Fruit fly (Drosophila melanogaster) whole organism, embryonic: ENCODE measurements around the gene CG43675.

Experiments used
- B-H2 ChIP-seq: fragments of 200-800 bp; sonication (Bioruptor generic); optimal IDR thresholded peaks from 2 replicates; lab custom pipeline; 2018; ENCODE audit warnings: missing biosample characterization, mild to moderate bottlenecking, missing genetic modification characterization
- CG10274 ChIP-seq: fragments of 200-800 bp; sonication (Bioruptor generic); optimal IDR thresholded peaks from 3 replicates; lab custom pipeline; 2017; ENCODE audit warnings: missing biosample characterization, mild to moderate bottlenecking, missing genetic modification characterization
- CG10654 ChIP-seq: fragments of 200-800 bp; sonication (Bioruptor generic); optimal IDR thresholded peaks from 2 replicates; lab custom pipeline; 2016; ENCODE audit warnings: missing biosample characterization, missing genetic modification characterization
- CG12769 ChIP-seq: fragments of 200-800 bp; sonication (Bioruptor generic); optimal IDR thresholded peaks from 2 replicates; lab custom pipeline; 2019; ENCODE audit warnings: missing biosample characterization, mild to moderate bottlenecking, missing genetic modification characterization, moderate library complexity
- CG13624 ChIP-seq: fragments of 200-800 bp; sonication (Bioruptor generic); optimal IDR thresholded peaks from 2 replicates; lab custom pipeline; 2016; ENCODE audit warnings: missing biosample characterization, missing genetic modification characterization
- CG13894 ChIP-seq: fragments of 200-800 bp; sonication (Bioruptor generic); optimal IDR thresholded peaks from 3 replicates; lab custom pipeline; 2018; ENCODE audit warnings: missing biosample characterization, mild to moderate bottlenecking, missing genetic modification characterization, moderate library complexity
- CG14965 ChIP-seq: fragments of 200-800 bp; sonication (Bioruptor generic); optimal IDR thresholded peaks from 2 replicates; lab custom pipeline; 2016; ENCODE audit warnings: missing biosample characterization, missing genetic modification characterization, borderline replicate concordance
- CG18476 ChIP-seq: fragments of 200-800 bp; sonication (Bioruptor generic); optimal IDR thresholded peaks from 2 replicates; lab custom pipeline; 2016; ENCODE audit warnings: missing biosample characterization, mild to moderate bottlenecking, missing genetic modification characterization
- CG31224 ChIP-seq: fragments of 200-800 bp; sonication (Bioruptor generic); IDR thresholded peaks from 2 replicates; pipeline ENCODE4 v1.3.6; 2022; ENCODE audit warnings: missing biosample characterization, missing genetic modification characterization
- CG32772 ChIP-seq: fragments of 200-800 bp; sonication (Bioruptor generic); IDR thresholded peaks from 2 replicates; pipeline ENCODE4 v1.3.6; 2022; ENCODE audit warnings: missing biosample characterization, missing genetic modification characterization
- CG34376 ChIP-seq: fragments of 200-800 bp; sonication (Bioruptor generic); optimal IDR thresholded peaks from 2 replicates; lab custom pipeline; 2018; ENCODE audit warnings: missing biosample characterization, mild to moderate bottlenecking, missing genetic modification characterization
- CG5180 ChIP-seq: fragments of 200-800 bp; sonication (Bioruptor generic); optimal IDR thresholded peaks from 3 replicates; lab custom pipeline; 2017; ENCODE audit warnings: missing biosample characterization, missing genetic modification characterization, mild to moderate bottlenecking, moderate library complexity, missing genetic modification reagents
- CG5953 ChIP-seq: fragments of 200-800 bp; sonication (Bioruptor generic); IDR thresholded peaks from 2 replicates; pipeline ENCODE4 v1.3.6; 2022; ENCODE audit warnings: missing biosample characterization, missing genetic modification characterization
- CG6813 ChIP-seq: fragments of 200-800 bp; sonication (Bioruptor generic); optimal IDR thresholded peaks from 2 replicates; lab custom pipeline; 2017; ENCODE audit warnings: missing biosample characterization, missing genetic modification characterization, mild to moderate bottlenecking, moderate library complexity, missing genetic modification reagents
- CG8290 ChIP-seq, 3 experiments: fragments of 200-800 bp; sonication (Bioruptor generic); optimal IDR thresholded peaks; 2 replicates each; lab custom pipeline; 2016 to 2019; ENCODE audit warnings: missing biosample characterization in 3 of 3, missing genetic modification characterization in 3 of 3, mild to moderate bottlenecking in 2 of 3, moderate library complexity in 1 of 3
- CG9932 ChIP-seq: fragments of 200-800 bp; sonication (Bioruptor generic); IDR thresholded peaks from 2 replicates; pipeline ENCODE4 v1.3.6; 2022; ENCODE audit warnings: missing biosample characterization, missing genetic modification characterization
- CrebB ChIP-seq: fragments of 200-800 bp; sonication (Bioruptor generic); optimal IDR thresholded peaks from 3 replicates; lab custom pipeline; 2018; ENCODE audit warnings: missing biosample characterization, mild to moderate bottlenecking, missing genetic modification characterization
- Deaf1 ChIP-seq: fragments of 200-800 bp; optimal IDR thresholded peaks from 3 replicates; lab custom pipeline; 2019; ENCODE audit warnings: missing biosample characterization, mild to moderate bottlenecking, missing genetic modification characterization, moderate library complexity
- Hand ChIP-seq: fragments of 200-800 bp; sonication (Bioruptor generic); optimal IDR thresholded peaks from 2 replicates; lab custom pipeline; 2017; ENCODE audit warnings: mild to moderate bottlenecking, missing biosample characterization, missing genetic modification reagents, missing genetic modification characterization
- Hr78 ChIP-seq, 2 experiments: fragments of 200-800 bp in 1 of 2; fragments of >200 bp in 1 of 2; sonication (Bioruptor generic) in 1 of 2; optimal IDR thresholded peaks; 2 replicates each; lab custom pipeline; 2017 to 2019; ENCODE audit warnings: missing biosample characterization in 2 of 2, missing genetic modification characterization in 2 of 2, mild to moderate bottlenecking in 1 of 2, moderate library complexity in 1 of 2
- Stat92E ChIP-seq, 3 experiments: fragments of >200 bp in 2 of 3; fragments of 200-800 bp in 1 of 3; sonication (Bioruptor generic) in 1 of 3; optimal IDR thresholded peaks; 2 replicates each; lab custom pipeline; 2017 to 2019; ENCODE audit warnings: missing biosample characterization in 3 of 3, missing genetic modification characterization in 3 of 3, mild to moderate bottlenecking in 1 of 3, moderate library complexity in 1 of 3
- abd-A ChIP-seq: fragments of 200-800 bp; sonication (Bioruptor generic); optimal IDR thresholded peaks from 3 replicates; lab custom pipeline; 2019; ENCODE audit warnings: missing biosample characterization, mild to moderate bottlenecking, missing genetic modification characterization, moderate library complexity
- ash1 ChIP-seq: fragments of 200-800 bp; sonication (Bioruptor generic); optimal IDR thresholded peaks from 2 replicates; lab custom pipeline; 2018; ENCODE audit warnings: missing biosample characterization, mild to moderate bottlenecking, missing genetic modification characterization
- bigmax ChIP-seq: fragments of 200-800 bp; sonication (Bioruptor generic); optimal IDR thresholded peaks from 2 replicates; lab custom pipeline; 2018; ENCODE audit warnings: missing biosample characterization, mild to moderate bottlenecking, missing genetic modification characterization
- cg ChIP-seq: fragments of 200-800 bp; sonication (Bioruptor generic); optimal IDR thresholded peaks from 3 replicates; lab custom pipeline; 2019; ENCODE audit warnings: missing biosample characterization, mild to moderate bottlenecking, missing genetic modification characterization, moderate library complexity
- crol ChIP-seq: fragments of 200-800 bp; sonication (Bioruptor generic); IDR thresholded peaks from 2 replicates; pipeline ENCODE4 v1.3.6; 2022; ENCODE audit warnings: missing biosample characterization, missing genetic modification characterization
- dmrt11E ChIP-seq: fragments of 200-800 bp; sonication (Bioruptor generic); optimal IDR thresholded peaks from 3 replicates; lab custom pipeline; 2018; ENCODE audit warnings: missing biosample characterization, mild to moderate bottlenecking, missing genetic modification characterization, moderate library complexity
- dmrt99B ChIP-seq: fragments of 200-800 bp; sonication (Bioruptor generic); optimal IDR thresholded peaks from 2 replicates; lab custom pipeline; 2018; ENCODE audit warnings: missing biosample characterization, mild to moderate bottlenecking, missing genetic modification characterization, moderate library complexity
- eve ChIP-seq, 2 experiments: fragments of >200 bp; optimal IDR thresholded peaks; 2 replicates each; lab custom pipeline; 2017; ENCODE audit warnings: missing biosample characterization in 2 of 2, missing genetic modification characterization in 2 of 2
- exex ChIP-seq: fragments of 200-800 bp; sonication (Bioruptor generic); optimal IDR thresholded peaks from 4 replicates; lab custom pipeline; 2018; ENCODE audit warnings: missing biosample characterization, mild to moderate bottlenecking, missing genetic modification characterization, moderate library complexity
- her ChIP-seq: fragments of 200-800 bp; sonication (Bioruptor generic); optimal IDR thresholded peaks from 2 replicates; lab custom pipeline; 2016; ENCODE audit warnings: missing biosample characterization, missing genetic modification characterization
- hth ChIP-seq: fragments of >200 bp; optimal IDR thresholded peaks from 2 replicates; lab custom pipeline; 2017; ENCODE audit warnings: inconsistent platforms
- insv ChIP-seq, 2 experiments: fragments of 200-800 bp; sonication (Bioruptor generic); optimal IDR thresholded peaks; 3 replicates each; lab custom pipeline; 2016 to 2018; ENCODE audit warnings: missing biosample characterization in 2 of 2, missing genetic modification characterization in 2 of 2
- kni ChIP-seq: fragments of 200-800 bp; sonication (Bioruptor generic); optimal IDR thresholded peaks from 3 replicates; lab custom pipeline; 2017; ENCODE audit warnings: mild to moderate bottlenecking, missing biosample characterization, missing genetic modification reagents, missing genetic modification characterization
- lilli ChIP-seq: fragments of 200-800 bp; sonication (Bioruptor generic); optimal IDR thresholded peaks from 3 replicates; lab custom pipeline; 2016; ENCODE audit warnings: missing biosample characterization, missing genetic modification characterization
- mirr ChIP-seq: fragments of 200-800 bp; sonication (Bioruptor generic); optimal IDR thresholded peaks from 3 replicates; lab custom pipeline; 2018; ENCODE audit warnings: missing biosample characterization, mild to moderate bottlenecking, missing genetic modification characterization
- org-1 ChIP-seq: fragments of 200-800 bp; sonication (Bioruptor generic); optimal IDR thresholded peaks from 2 replicates; lab custom pipeline; 2017; ENCODE audit warnings: missing biosample characterization, missing genetic modification characterization
- pan ChIP-seq, 4 experiments: fragments of >200 bp in 3 of 4; fragments of 200-800 bp in 1 of 4; sonication (Bioruptor generic) in 1 of 4; optimal IDR thresholded peaks in 3 of 4; IDR thresholded peaks in 1 of 4; 2 replicates each; pipeline versions ENCODE4 v1.3.6 to Lab custom; 2017 to 2022; ENCODE audit warnings: missing biosample characterization in 2 of 4, missing genetic modification characterization in 2 of 4, mixed read lengths in 1 of 4
- pros ChIP-seq: fragments of 200-800 bp; sonication (Bioruptor generic); optimal IDR thresholded peaks from 3 replicates; lab custom pipeline; 2019; ENCODE audit warnings: missing biosample characterization, mild to moderate bottlenecking, missing genetic modification characterization, moderate library complexity
- schlank ChIP-seq: fragments of 200-800 bp; sonication (Bioruptor generic); optimal IDR thresholded peaks from 2 replicates; lab custom pipeline; 2018; ENCODE audit warnings: missing biosample characterization, mild to moderate bottlenecking, missing genetic modification characterization
- sd ChIP-seq: fragments of 200-800 bp; sonication (Bioruptor generic); optimal IDR thresholded peaks from 3 replicates; lab custom pipeline; 2018; ENCODE audit warnings: missing biosample characterization, mild to moderate bottlenecking, missing genetic modification characterization, moderate library complexity
- sens ChIP-seq: fragments of 200-800 bp; sonication (Bioruptor generic); peaks from one replicate; lab custom pipeline; 2016; ENCODE audit warnings: missing biosample characterization, missing genetic modification characterization
- sob ChIP-seq: fragments of 200-800 bp; sonication (Bioruptor generic); IDR thresholded peaks from 2 replicates; pipeline ENCODE4 v1.3.6; 2022; ENCODE audit warnings: missing biosample characterization, missing genetic modification characterization
- sug ChIP-seq: fragments of 200-800 bp; optimal IDR thresholded peaks from 2 replicates; lab custom pipeline; 2019; ENCODE audit warnings: missing biosample characterization, mild to moderate bottlenecking, missing genetic modification characterization, moderate library complexity
- ttk ChIP-seq: fragments of 200-800 bp; sonication (Bioruptor generic); IDR thresholded peaks from 2 replicates; pipeline ENCODE4 v2.1.2; 2022; ENCODE audit warnings: missing biosample characterization, missing genetic modification characterization
- z ChIP-seq: fragments of 200-800 bp; sonication (Bioruptor generic); IDR thresholded peaks from 3 replicates; pipeline ENCODE4 v1.3.6; 2022; ENCODE audit warnings: missing biosample characterization, missing genetic modification characterization

Gene CG43675

DNA sequence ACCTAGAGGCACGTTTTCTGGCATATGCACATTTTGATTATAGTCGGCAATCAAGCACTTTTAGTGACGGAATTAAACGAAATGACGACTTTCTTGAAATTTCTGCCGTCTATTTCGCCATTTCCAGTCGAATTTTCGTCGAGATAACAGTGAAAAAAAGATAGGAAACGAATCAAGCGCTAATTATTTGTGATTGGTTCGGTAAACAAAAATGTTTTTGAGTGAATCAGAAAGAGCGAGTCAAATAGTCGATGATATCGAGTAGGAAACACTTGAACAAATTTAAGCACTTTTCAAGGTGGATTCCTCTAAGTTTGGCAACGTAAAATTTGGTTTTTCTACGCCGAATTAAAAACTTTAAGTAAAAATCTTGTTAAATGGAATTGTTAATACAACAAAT is 11.7 kb upstream of the CG43675 start:
- no peak for TF ChIP-seq CG6813
- TF ChIP-seq lilli (GFP tag; lab: Kevin White, UChicago): no peak
- no peak for TF ChIP-seq CG10654 (GFP tag; lab: Kevin White, UChicago)
- TF ChIP-seq exex (tag; lab: Kevin White, UChicago): peak; percentile 68
- TF ChIP-seq sens (GFP tag; lab: Kevin White, UChicago): no peak
- no peak for TF ChIP-seq dmrt99B (tag; lab: Kevin White, UChicago)
- TF ChIP-seq pan (optimal IDR thresholded peaks at IDR 0.05; lab: Kevin White, UChicago): no peak
- peak in 1 of 2 experiments; percentile 3 for TF ChIP-seq pan (GFP tag; optimal IDR thresholded peaks at IDR 0.05 in 1 of 2, IDR thresholded peaks at IDR 0.05 in 1 of 2)
- TF ChIP-seq CG10274 (GFP tag; lab: Kevin White, UChicago): no peak
- TF ChIP-seq her (GFP tag; lab: Kevin White, UChicago): peak; percentile 4
- no peak for TF ChIP-seq CG13624 (GFP tag; lab: Kevin White, UChicago)
- TF ChIP-seq CG5953 (GFP tag; lab: Robert Waterston, UW): 0 out of 2 replicates have a peak, but pooled peaks have one; percentile 32
- TF ChIP-seq, all 482 proteins: peak for 4

DNA sequence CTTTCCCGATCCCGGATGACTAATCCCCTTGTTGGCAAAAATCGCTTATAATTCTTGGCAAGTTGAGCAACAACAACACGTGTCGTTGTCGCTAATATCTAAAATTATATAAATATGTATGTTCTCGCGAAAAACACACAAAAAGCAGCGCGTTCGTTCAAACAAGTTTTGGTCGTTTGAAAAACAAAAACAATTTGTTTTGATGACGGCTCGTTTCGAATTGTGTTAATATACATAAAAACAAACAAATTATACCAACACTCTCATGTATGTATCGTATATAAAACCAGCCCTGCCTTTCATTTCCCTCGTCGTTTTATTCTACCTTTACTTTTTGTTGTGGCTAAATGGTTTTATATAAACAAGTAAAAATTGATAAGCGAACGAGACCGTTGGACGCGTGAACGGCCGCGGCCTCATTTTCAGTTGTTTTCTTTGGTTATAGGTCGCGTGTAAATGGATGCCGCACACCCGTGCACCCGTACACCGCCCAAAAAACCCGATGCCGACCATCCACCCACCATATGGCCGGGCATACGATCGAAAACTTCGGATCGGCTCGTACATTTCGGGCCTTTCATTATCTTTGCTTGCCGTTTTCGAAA is 11.0 kb upstream of the CG43675 start:
- TF ChIP-seq insv (GFP tag; optimal IDR thresholded peaks at IDR 0.05; lab: Kevin White, UChicago): peak in 1 of 2 experiments; percentile 16
- peak; percentile 24 for TF ChIP-seq B-H2 (GFP tag; lab: Kevin White, UChicago)
- no peak for TF ChIP-seq CG5180
- no peak for TF ChIP-seq ttk
- TF ChIP-seq sob (GFP tag; lab: Robert Waterston, UW): peak; percentile 9; the same call in 1 of the 2 replicates
- peak; percentile 91 for TF ChIP-seq Deaf1 (tag; lab: Kevin White, UChicago)
- TF ChIP-seq ash1 (GFP tag; lab: Kevin White, UChicago): peak; percentile 52
- no peak for TF ChIP-seq CG32772 (GFP tag; lab: Robert Waterston, UW)
- TF ChIP-seq Hand (GFP tag; lab: Kevin White, UChicago): peak; percentile 26
- TF ChIP-seq pros (GFP tag; lab: Kevin White, UChicago): peak; percentile 31
- peak; percentile 26 for TF ChIP-seq cg (GFP tag; lab: Kevin White, UChicago)
- peak in 1 of 2 experiments; percentile 55 for TF ChIP-seq Hr78 (GFP tag; optimal IDR thresholded peaks at IDR 0.05; lab: Kevin White, UChicago)
- TF ChIP-seq CrebB (tag; lab: Kevin White, UChicago): no peak
- TF ChIP-seq mirr (GFP tag; lab: Kevin White, UChicago): peak; percentile 59
- TF ChIP-seq schlank: peak; percentile 7
- TF ChIP-seq sd (tag; lab: Kevin White, UChicago): peak; percentile 31
- TF ChIP-seq CG18476: peak; percentile 11
- peak; percentile 91 for TF ChIP-seq CG12769 (tag; lab: Kevin White, UChicago)
- TF ChIP-seq z: no peak
- peak in 1 of 2 experiments; percentile 71 for TF ChIP-seq eve (GFP tag; optimal IDR thresholded peaks at IDR 0.05; lab: Kevin White, UChicago)
- TF ChIP-seq CG13894 (tag; lab: Kevin White, UChicago): peak; percentile 35
- TF ChIP-seq Stat92E (GFP tag; optimal IDR thresholded peaks at IDR 0.05; lab: Kevin White, UChicago): no peak
- TF ChIP-seq bigmax: peak; percentile 8
- no peak for TF ChIP-seq hth
- TF ChIP-seq kni (GFP tag; lab: Kevin White, UChicago): peak; percentile 36
- peak; percentile 79 for TF ChIP-seq abd-A
- peak; percentile 72; the same call in 1 of the 2 replicates for TF ChIP-seq crol (GFP tag; lab: Robert Waterston, UW)
- no peak for TF ChIP-seq CG31224 (GFP tag; lab: Robert Waterston, UW)
- TF ChIP-seq CG34376 (GFP tag; lab: Kevin White, UChicago): peak; percentile 47
- no peak for TF ChIP-seq dmrt11E
- TF ChIP-seq org-1 (GFP tag; lab: Kevin White, UChicago): no peak
- no peak for TF ChIP-seq CG8290 (GFP tag; optimal IDR thresholded peaks at IDR 0.05; lab: Kevin White, UChicago)
- TF ChIP-seq CG8290 (tag; optimal IDR thresholded peaks at IDR 0.05; lab: Kevin White, UChicago): peak in 1 of 2 experiments; percentile 49
- peak; percentile 18; the same call in 1 of the 2 replicates for TF ChIP-seq CG9932
- peak; percentile 63 for TF ChIP-seq sug (tag; lab: Kevin White, UChicago)
- no peak for TF ChIP-seq CG14965
